Worm (Caenorhabditis elegans) whole organism, midembryonic: ENCODE data around the gene D1054.8.

Source experiments
- T22C8.4 ChIP-seq: fragments of 200-800 bp; sonication (Bioruptor generic); IDR thresholded peaks from 2 replicates; pipeline ENCODE4 v1.3.6; 2022; ENCODE audit warnings: missing genetic modification characterization, missing compliant biosample characterization
- cog-1 ChIP-seq: sonication (generic microtip); optimal IDR thresholded peaks from 2 replicates; lab custom pipeline; 2016; ENCODE audit warnings: missing genetic modification characterization, missing compliant biosample characterization
- flt-1 ChIP-seq: fragments of 200-800 bp; sonication (Bioruptor generic); IDR thresholded peaks from 2 replicates; pipeline ENCODE4 v1.3.6; 2022; ENCODE audit warnings: missing genetic modification characterization, missing compliant biosample characterization
- klf-2 ChIP-seq: fragments of 200-800 bp; sonication (Bioruptor generic); conservative IDR thresholded peaks from 2 replicates; pipeline ENCODE4 v1.3.6; 2022; ENCODE audit warnings: missing genetic modification reagents, missing genetic modification characterization, missing compliant biosample characterization
- med-1 ChIP-seq: sonication (generic microtip); optimal IDR thresholded peaks from 2 replicates; lab custom pipeline; 2017; ENCODE audit warnings: missing genetic modification characterization, mild to moderate bottlenecking, missing compliant biosample characterization, antibody characterized with exemption, missing genetic modification reagents; ENCODE audit not compliant: insufficient read depth
- ref-1 ChIP-seq: fragments of 200-800 bp; sonication (Bioruptor generic); conservative IDR thresholded peaks from 2 replicates; pipeline ENCODE4 v1.3.6; 2022; ENCODE audit warnings: missing genetic modification reagents, missing genetic modification characterization, missing compliant biosample characterization
- tab-1 ChIP-seq: fragments of 200-800 bp; sonication (Bioruptor generic); IDR thresholded peaks from 2 replicates; pipeline ENCODE4 v1.3.6; 2022; ENCODE audit warnings: missing genetic modification characterization, missing compliant biosample characterization
- ztf-23 ChIP-seq: fragments of 200-800 bp; sonication (Bioruptor generic); IDR thresholded peaks from 2 replicates; pipeline ENCODE4 v1.3.6; 2022; ENCODE audit warnings: missing genetic modification reagents, missing genetic modification characterization, missing compliant biosample characterization
- ztf-29 ChIP-seq: fragments of 200-800 bp; sonication (Bioruptor generic); IDR thresholded peaks from 2 replicates; pipeline ENCODE4 v1.3.6; 2022; ENCODE audit warnings: missing genetic modification reagents, missing genetic modification characterization, missing compliant biosample characterization

Gene D1054.8

ce11 chrV:10792775-10793174 lies 8.7 kb downstream of the D1054.8 start, which contains the start of gene D1054.10:
Gene D1054.10, minus strand, starts transcription at chrV:10792875.
- TF ChIP-seq tab-1 (GFP tag; lab: Robert Waterston, UW) = no peak
- TF ChIP-seq cog-1 (tag; lab: Kevin White, UChicago) = no peak
- no peak for TF ChIP-seq ztf-29 (GFP tag; lab: Robert Waterston, UW)
- no peak for TF ChIP-seq T22C8.4 (GFP tag; lab: Robert Waterston, UW)
- TF ChIP-seq flt-1 (GFP tag; lab: Robert Waterston, UW) = no peak
- TF ChIP-seq ref-1 (GFP tag; lab: Robert Waterston, UW) = no peak
- no peak for TF ChIP-seq ztf-23 (GFP tag; lab: Robert Waterston, UW)
- no peak for TF ChIP-seq klf-2 (GFP tag; lab: Robert Waterston, UW)
- no peak for TF ChIP-seq med-1

DNA sequence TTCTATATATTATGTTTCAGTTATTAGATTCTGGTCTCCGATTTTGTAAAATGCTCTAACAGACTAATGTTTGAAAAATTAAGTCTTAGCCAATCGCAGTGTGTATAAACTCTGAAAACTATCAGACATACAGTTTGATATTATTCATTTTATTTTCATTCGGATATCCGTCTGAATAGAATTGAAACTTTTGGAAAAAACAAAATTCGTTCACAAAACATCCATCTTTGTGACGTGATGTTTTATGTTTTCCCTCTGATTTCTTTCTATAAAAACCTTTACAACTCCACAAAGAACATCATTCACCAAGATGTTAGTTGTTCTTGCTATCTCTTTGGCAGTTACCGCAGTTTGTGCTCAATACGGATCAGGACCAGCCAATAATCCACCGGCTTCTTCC lies 9.4 kb downstream of the D1054.8 start, which contains the start of gene ule-3:
TSS of gene ule-3 (plus strand) at position 301 of the 400 bp plus-strand sequence.
- TF ChIP-seq klf-2 (GFP tag; lab: Robert Waterston, UW) = no peak
- no peak for TF ChIP-seq ztf-23 (GFP tag; lab: Robert Waterston, UW)
- no peak for TF ChIP-seq med-1
- no peak for TF ChIP-seq T22C8.4 (GFP tag; lab: Robert Waterston, UW)
- TF ChIP-seq flt-1 (GFP tag; lab: Robert Waterston, UW) = no peak
- no peak for TF ChIP-seq ztf-29 (GFP tag; lab: Robert Waterston, UW)
- TF ChIP-seq cog-1 (tag; lab: Kevin White, UChicago) = no peak
- TF ChIP-seq ref-1 (GFP tag; lab: Robert Waterston, UW) = no peak
- no peak for TF ChIP-seq tab-1 (GFP tag; lab: Robert Waterston, UW)

DNA sequence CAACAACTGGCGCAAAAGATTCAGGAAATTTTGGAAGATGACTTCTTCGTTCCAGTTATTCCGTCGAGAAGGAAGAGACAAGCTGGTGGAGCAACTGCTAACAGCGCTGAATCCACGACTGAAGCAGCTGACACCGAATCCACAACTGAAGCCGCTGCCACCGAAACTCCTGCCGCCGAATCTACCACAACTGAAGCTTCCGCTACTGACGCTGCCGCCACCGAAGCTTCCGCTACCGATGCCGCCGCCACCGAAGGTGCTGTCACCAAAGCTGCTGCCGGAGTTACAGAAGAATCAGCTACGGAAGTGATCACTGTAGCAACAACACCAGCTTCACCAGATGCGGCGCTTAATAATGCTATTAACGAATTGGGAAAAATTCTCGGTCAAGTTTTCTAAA lies 10.4 kb downstream of the D1054.8 start:
- no peak for TF ChIP-seq cog-1 (tag; lab: Kevin White, UChicago)
- TF ChIP-seq klf-2 (GFP tag; lab: Robert Waterston, UW) = no peak

DNA sequence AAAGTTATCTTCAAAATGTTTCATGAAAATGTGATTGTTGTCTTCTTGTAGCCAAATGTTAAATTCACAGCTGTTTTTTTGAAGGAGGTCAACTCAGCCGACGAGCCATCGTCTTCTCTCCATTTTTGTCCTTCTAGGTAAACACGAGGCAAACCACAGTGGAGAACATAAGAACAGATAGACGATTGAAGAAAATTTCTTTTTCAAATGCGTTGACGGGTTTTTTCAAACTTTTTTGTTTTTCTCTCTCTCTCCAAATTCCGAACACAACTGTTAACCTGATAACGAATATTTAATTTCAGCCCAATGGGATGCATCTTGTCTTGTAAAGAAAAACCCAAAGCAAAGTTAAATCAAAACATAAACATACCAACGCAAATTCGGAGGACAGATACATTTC lies 11.4 kb downstream of the D1054.8 start, which contains the start of gene D1054.19:
TSS of gene D1054.19 (plus strand) at position 301 of the 400 bp plus-strand sequence.
- TF ChIP-seq T22C8.4 (GFP tag; lab: Robert Waterston, UW) (no peak), ztf-23 (GFP tag; lab: Robert Waterston, UW) (no peak), cog-1 (tag; lab: Kevin White, UChicago) (no peak), flt-1 (GFP tag; lab: Robert Waterston, UW) (no peak), ztf-29 (GFP tag; lab: Robert Waterston, UW) (no peak), klf-2 (GFP tag; lab: Robert Waterston, UW) (no peak), med-1 (no peak), tab-1 (GFP tag; lab: Robert Waterston, UW) (no peak), ref-1 (GFP tag; lab: Robert Waterston, UW) (no peak)

DNA sequence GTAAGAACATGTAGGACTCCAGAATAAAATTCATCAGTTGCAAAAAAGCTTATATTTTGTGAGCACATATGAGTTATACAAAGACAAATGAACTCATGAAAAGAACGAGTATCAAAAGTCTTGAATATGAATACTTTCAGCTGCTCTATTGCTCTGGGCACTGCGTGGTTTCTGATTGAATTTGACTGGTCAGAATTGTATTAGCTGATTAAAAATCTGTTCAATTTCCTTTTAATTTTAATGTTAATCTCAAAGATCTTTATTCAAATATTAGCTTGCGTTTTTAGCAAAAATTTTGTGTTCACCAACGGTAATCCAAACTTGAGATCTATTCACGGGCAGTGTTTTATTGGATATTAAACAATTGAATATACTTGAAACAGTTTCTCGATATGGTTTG lies 14.0 kb downstream of the D1054.8 start, which contains the start of gene srh-184:
TSS of gene srh-184 (minus strand) at position 101 of the 400 bp plus-strand sequence.
- TF ChIP-seq tab-1 (GFP tag; lab: Robert Waterston, UW) (no peak), ztf-29 (GFP tag; lab: Robert Waterston, UW) (no peak), med-1 (no peak), flt-1 (GFP tag; lab: Robert Waterston, UW) (no peak), ztf-23 (GFP tag; lab: Robert Waterston, UW) (no peak), klf-2 (GFP tag; lab: Robert Waterston, UW) (no peak), T22C8.4 (GFP tag; lab: Robert Waterston, UW) (no peak), ref-1 (GFP tag; lab: Robert Waterston, UW) (no peak), cog-1 (tag; lab: Kevin White, UChicago) (no peak)

- TF ChIP-seq ref-1 (GFP tag; lab: Robert Waterston, UW) (no peak), med-1 (no peak), T22C8.4 (GFP tag; lab: Robert Waterston, UW) (no peak), tab-1 (GFP tag; lab: Robert Waterston, UW) (no peak), flt-1 (GFP tag; lab: Robert Waterston, UW) (no peak), klf-2 (GFP tag; lab: Robert Waterston, UW) (no peak), cog-1 (tag; lab: Kevin White, UChicago) (no peak), ztf-23 (GFP tag; lab: Robert Waterston, UW) (no peak), ztf-29 (GFP tag; lab: Robert Waterston, UW) (no peak)
Observed at ce11 chrV:10801154-10801553, 17.0 kb downstream of the D1054.8 start, which contains the start of gene D1054.18. Gene D1054.18, minus strand, starts transcription at chrV:10801198.

DNA sequence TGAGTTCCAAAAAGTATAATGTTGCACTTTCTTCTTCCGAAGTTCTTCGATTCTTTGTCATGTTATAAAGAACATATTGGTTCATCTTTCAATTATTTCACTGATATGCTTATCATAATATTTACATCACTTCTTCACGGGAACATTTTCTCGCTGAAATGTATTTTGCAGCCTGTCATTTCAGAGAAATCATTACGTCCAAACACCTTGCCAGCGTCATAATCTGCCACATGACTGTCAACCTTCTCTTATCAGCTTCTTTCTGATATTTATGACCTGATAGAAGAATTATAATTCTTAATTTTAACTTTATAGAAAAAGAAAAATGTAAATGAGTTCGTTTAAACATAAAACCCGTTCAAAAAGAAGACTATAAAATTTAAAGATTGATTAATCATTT lies 17.9 kb downstream of the D1054.8 start:
- no peak for TF ChIP-seq flt-1 (GFP tag; lab: Robert Waterston, UW)
- TF ChIP-seq ztf-29 (GFP tag; lab: Robert Waterston, UW) = no peak
- TF ChIP-seq ref-1 (GFP tag; lab: Robert Waterston, UW) = no peak
- no peak for TF ChIP-seq cog-1 (tag; lab: Kevin White, UChicago)

DNA sequence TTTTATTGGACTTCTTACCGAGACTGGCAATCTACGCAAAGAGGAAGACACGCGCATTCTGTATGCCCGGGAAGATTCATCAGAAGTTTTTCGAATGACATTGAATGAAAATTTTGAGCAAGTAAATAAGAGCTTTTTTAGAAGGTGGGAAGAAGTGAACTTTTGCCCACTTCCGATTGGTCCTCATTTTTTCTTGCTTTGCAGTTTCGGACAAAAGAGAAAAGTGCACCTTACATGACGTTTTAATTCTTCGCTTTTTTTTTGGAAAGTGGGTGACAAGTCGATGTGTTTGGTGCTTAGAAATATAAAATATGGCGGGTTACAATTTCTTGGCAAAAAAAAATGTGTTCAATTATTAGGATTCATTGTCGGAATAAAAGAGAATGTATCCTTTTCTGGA lies 20.3 kb downstream of the D1054.8 start, which contains the start of gene secs-1:
TSS of gene secs-1 (minus strand) at position 101 of the 400 bp plus-strand sequence.
- no peak for TF ChIP-seq ztf-29 (GFP tag; lab: Robert Waterston, UW)
- no peak for TF ChIP-seq cog-1 (tag; lab: Kevin White, UChicago)
- TF ChIP-seq med-1 = no peak
- TF ChIP-seq flt-1 (GFP tag; lab: Robert Waterston, UW) = no peak
- no peak for TF ChIP-seq ztf-23 (GFP tag; lab: Robert Waterston, UW)

DNA sequence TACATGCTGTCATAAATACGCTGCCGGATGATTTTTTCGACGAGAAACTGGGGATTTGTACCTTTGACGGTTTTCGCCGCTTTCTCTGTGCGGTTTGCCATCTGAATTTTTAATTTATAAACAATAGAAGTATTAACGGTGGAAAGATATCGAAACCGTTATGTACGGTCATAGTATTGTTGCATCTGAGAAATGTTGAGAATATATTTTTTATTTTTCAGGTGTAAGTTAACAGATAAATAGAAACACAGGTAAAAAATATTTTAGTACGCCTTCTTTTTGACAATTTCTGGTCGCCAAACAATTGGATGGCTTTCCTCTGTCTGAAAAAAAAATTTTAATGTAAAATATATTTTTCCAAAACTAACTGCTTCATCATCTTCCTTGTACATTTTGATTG lies 21.8 kb downstream of the D1054.8 start, which contains the start of gene prp-38:
TSS of gene prp-38 (minus strand) at position 101 of the 400 bp plus-strand sequence.
- TF ChIP-seq flt-1 (GFP tag; lab: Robert Waterston, UW) = no peak

- TF ChIP-seq ref-1 (GFP tag; lab: Robert Waterston, UW) (peak; percentile 61), T22C8.4 (GFP tag; lab: Robert Waterston, UW) (peak; percentile 61; the same call in 1 of the 2 replicates), klf-2 (GFP tag; lab: Robert Waterston, UW) (peak; percentile 78), flt-1 (GFP tag; lab: Robert Waterston, UW) (peak; percentile 96), ztf-23 (GFP tag; lab: Robert Waterston, UW) (peak; percentile 92), med-1 (peak; percentile 90), ztf-29 (GFP tag; lab: Robert Waterston, UW) (peak; percentile 83; the same call in 1 of the 2 replicates), cog-1 (tag; lab: Kevin White, UChicago) (peak; percentile 93), tab-1 (GFP tag; lab: Robert Waterston, UW) (peak; percentile 92)
Observed at ce11 chrV:10807862-10808327, 23.8 kb downstream of the D1054.8 start, which contains the start of gene plrg-1. Gene plrg-1, minus strand, starts transcription at chrV:10807912.
